5 worm cellular contexts compared by ENCODE assay signal in the genomic region with DNA sequence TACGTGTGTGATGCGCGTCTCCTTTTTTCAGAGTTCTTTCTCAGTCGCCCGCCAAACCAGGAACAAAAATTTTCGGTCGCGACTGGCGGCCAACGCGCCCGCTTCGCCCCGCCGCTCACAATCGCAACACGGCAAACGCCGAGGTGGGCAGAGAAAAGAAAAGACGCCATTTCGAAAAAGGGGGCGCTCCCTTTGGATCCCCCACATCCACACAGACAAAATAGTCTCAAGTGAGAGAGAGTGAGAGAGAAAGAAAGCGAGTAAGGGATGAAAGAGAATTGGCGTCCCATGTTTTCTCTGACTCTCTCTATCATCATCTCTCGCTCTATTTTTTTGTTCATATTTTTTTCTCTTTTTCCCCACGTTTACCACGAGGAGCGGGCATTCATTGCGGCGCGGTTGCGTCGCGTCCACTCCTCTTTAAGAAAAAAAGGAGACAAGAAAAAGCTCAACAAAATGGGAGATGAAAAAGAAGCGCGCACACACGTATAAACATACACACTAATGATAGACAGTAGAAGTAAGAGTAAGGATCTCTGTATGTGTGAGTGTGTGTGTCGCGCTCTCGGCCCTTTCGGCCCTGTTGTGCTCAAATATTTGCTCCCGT.
TF ChIP-seq lines count a peak whose summit lies in the region.

No protein-coding gene starts in this region.

TF ChIP-seq in whole organism, L1 larva, 84 proteins besides CTCF, POLR2A, EP300 and RAD21 (continues in another document):
- TF ChIP-seq nhr-77 (tag; optimal IDR thresholded peaks at IDR 0.05; lab: Kevin White, UChicago), result peak; percentile 88
- peak; percentile 40 for TF ChIP-seq lin-15B (tag; optimal IDR thresholded peaks at IDR 0.05; lab: Kevin White, UChicago)
- TF ChIP-seq aha-1 (tag; optimal IDR thresholded peaks at IDR 0.05; lab: Kevin White, UChicago), result no peak
- no peak for TF ChIP-seq alr-1 (tag; optimal IDR thresholded peaks at IDR 0.05; lab: Kevin White, UChicago; ENCODE audit: borderline replicate concordance)
- peak; percentile 53 for TF ChIP-seq dsc-1 (tag; optimal IDR thresholded peaks at IDR 0.05; lab: Kevin White, UChicago)
- peak; percentile 70 for TF ChIP-seq isw-1 (GFP tag; IDR thresholded peaks at IDR 0.05; lab: Robert Waterston, UW)
- no peak for TF ChIP-seq ceh-63 (GFP tag; optimal IDR thresholded peaks at IDR 0.05; lab: Kevin White, UChicago)
- TF ChIP-seq rnt-1 (tag; optimal IDR thresholded peaks at IDR 0.05; lab: Kevin White, UChicago), result peak; percentile 75
- TF ChIP-seq lin-35 (GFP tag; optimal IDR thresholded peaks at IDR 0.05; lab: Kevin White, UChicago), result peak; percentile 58 to 68
- no peak for TF ChIP-seq Y116A8C.19 (tag; optimal IDR thresholded peaks at IDR 0.05; lab: Kevin White, UChicago; ENCODE audit: borderline replicate concordance)
- peak; percentile 30 for TF ChIP-seq nhr-84 (tag; optimal IDR thresholded peaks at IDR 0.05; lab: Kevin White, UChicago)
- peak; percentile 91 for TF ChIP-seq nhr-47 (tag; optimal IDR thresholded peaks at IDR 0.05; lab: Kevin White, UChicago)
- peak; percentile 11 to 44 (median 28) for TF ChIP-seq dpl-1 (GFP tag; optimal IDR thresholded peaks at IDR 0.05; lab: Kevin White, UChicago)
- no peak for TF ChIP-seq ama-1 (optimal IDR thresholded peaks at IDR 0.05; lab: Kevin White, UChicago)
- peak; percentile 75 for TF ChIP-seq nhr-237 (tag; optimal IDR thresholded peaks at IDR 0.05; lab: Kevin White, UChicago)
- peak; percentile 91 for TF ChIP-seq tbx-2 (tag; optimal IDR thresholded peaks at IDR 0.05; lab: Kevin White, UChicago)

TF ChIP-seq in whole organism, L3 larva, 47 proteins besides CTCF, POLR2A, EP300 and RAD21 (continues in another document):
- peak; percentile 75 for TF ChIP-seq nhr-23 (tag; optimal IDR thresholded peaks at IDR 0.05; lab: Kevin White, UChicago)
- TF ChIP-seq nhr-28 (tag; optimal IDR thresholded peaks at IDR 0.05; lab: Kevin White, UChicago), result no peak
- peak; percentile 92 for TF ChIP-seq hmg-11 (tag; optimal IDR thresholded peaks at IDR 0.05; lab: Kevin White, UChicago)
- no peak for TF ChIP-seq nhr-12 (tag; optimal IDR thresholded peaks at IDR 0.05; lab: Kevin White, UChicago)
- peak; percentile 80 for TF ChIP-seq pha-4 (tag; optimal IDR thresholded peaks at IDR 0.05; lab: Kevin White, UChicago)
- TF ChIP-seq daf-12 (tag; optimal IDR thresholded peaks at IDR 0.05; lab: Kevin White, UChicago), result no peak
- TF ChIP-seq nfya-1 (tag; optimal IDR thresholded peaks at IDR 0.05; lab: Kevin White, UChicago; ENCODE audit: insufficient read depth), result peak; percentile 89
- no peak for TF ChIP-seq nhr-77 (tag; optimal IDR thresholded peaks at IDR 0.05; lab: Kevin White, UChicago)
- peak; percentile 63 for TF ChIP-seq nhr-25 (tag; optimal IDR thresholded peaks at IDR 0.05; lab: Kevin White, UChicago)
- peak; percentile 74 for TF ChIP-seq ceh-82 (tag; optimal IDR thresholded peaks at IDR 0.05; lab: Kevin White, UChicago)
- TF ChIP-seq mml-1 (tag; optimal IDR thresholded peaks at IDR 0.05; lab: Kevin White, UChicago), result no peak
- no peak for TF ChIP-seq ztf-4 (tag; optimal IDR thresholded peaks at IDR 0.05; lab: Kevin White, UChicago)
- no peak for TF ChIP-seq nhr-67 (tag; optimal IDR thresholded peaks at IDR 0.05; lab: Kevin White, UChicago)
- TF ChIP-seq unc-62 (GFP tag; optimal IDR thresholded peaks at IDR 0.05; lab: Kevin White, UChicago), result peak; percentile 73
- peak; percentile 31 for TF ChIP-seq fkh-2 (tag; optimal IDR thresholded peaks at IDR 0.05; lab: Kevin White, UChicago)
- TF ChIP-seq skn-1 (tag; optimal IDR thresholded peaks at IDR 0.05; lab: Kevin White, UChicago), result peak; percentile 72
- peak; percentile 79 for TF ChIP-seq lin-39 (tag; optimal IDR thresholded peaks at IDR 0.05; lab: Kevin White, UChicago)
- peak; percentile 82 for TF ChIP-seq egl-5 (tag; optimal IDR thresholded peaks at IDR 0.05; lab: Kevin White, UChicago)

TF ChIP-seq in whole organism, early embryonic, 17 proteins besides CTCF, POLR2A, EP300 and RAD21:
- TF ChIP-seq hmbx-1 (tag; optimal IDR thresholded peaks at IDR 0.05; lab: Kevin White, UChicago) (no peak), hmg-4 (GFP tag; optimal IDR thresholded peaks at IDR 0.05; lab: Kevin White, UChicago) (peak; percentile 23), tra-4 (tag; optimal IDR thresholded peaks at IDR 0.05; lab: Kevin White, UChicago) (no peak), sea-1 (GFP tag; conservative IDR thresholded peaks at IDR 0.05; lab: Robert Waterston, UW) (no peak)

TF ChIP-seq in whole organism, midembryonic, 9 proteins besides CTCF, POLR2A, EP300 and RAD21:
- TF ChIP-seq ztf-29 (GFP tag; IDR thresholded peaks at IDR 0.05; lab: Robert Waterston, UW), result no peak
- TF ChIP-seq ref-1 (GFP tag; conservative IDR thresholded peaks at IDR 0.05; lab: Robert Waterston, UW), result no peak
- TF ChIP-seq ztf-23 (GFP tag; IDR thresholded peaks at IDR 0.05; lab: Robert Waterston, UW), result 0 out of 2 replicates have a peak, but pooled peaks have one; percentile 19
- TF ChIP-seq flt-1 (GFP tag; IDR thresholded peaks at IDR 0.05; lab: Robert Waterston, UW), result no peak
- TF ChIP-seq klf-2 (GFP tag; conservative IDR thresholded peaks at IDR 0.05; lab: Robert Waterston, UW), result no peak
- no peak for TF ChIP-seq med-1 (GFP tag; optimal IDR thresholded peaks at IDR 0.05; lab: Kevin White, UChicago; ENCODE audit: insufficient read depth)
- TF ChIP-seq T22C8.4 (GFP tag; IDR thresholded peaks at IDR 0.05; lab: Robert Waterston, UW), result no peak
- peak; percentile 35 for TF ChIP-seq cog-1 (tag; optimal IDR thresholded peaks at IDR 0.05; lab: Kevin White, UChicago)
- no peak for TF ChIP-seq tab-1 (GFP tag; IDR thresholded peaks at IDR 0.05; lab: Robert Waterston, UW)
TF ChIP-seq in whole organism, midembryonic: peak in this region for 2.

TF ChIP-seq in whole organism, young adult, 124 proteins besides CTCF, POLR2A, EP300 and RAD21 (continues in another document):
- TF ChIP-seq snpc-3.4 (tag; optimal IDR thresholded peaks at IDR 0.05; lab: Kevin White, UChicago) (no peak), madf-6 (GFP tag; IDR thresholded peaks at IDR 0.05; lab: Robert Waterston, UW) (no peak), B0035.1 (tag; optimal IDR thresholded peaks at IDR 0.05; lab: Kevin White, UChicago) (peak; percentile 59), lir-1 (GFP tag; conservative IDR thresholded peaks at IDR 0.05; lab: Robert Waterston, UW) (0 out of 2 replicates have a peak, but pooled peaks have one; percentile 46), ceh-58 (GFP tag; IDR thresholded peaks at IDR 0.05; lab: Robert Waterston, UW) (no peak), unc-62 (GFP tag; optimal IDR thresholded peaks at IDR 0.05; lab: Kevin White, UChicago) (no peak), ztf-3 (GFP tag; optimal IDR thresholded peaks at IDR 0.05; lab: Kevin White, UChicago) (peak; percentile 68), nfyb-1 (GFP tag; IDR thresholded peaks at IDR 0.05; lab: Robert Waterston, UW) (peak; percentile 75), lin-54 (GFP tag; optimal IDR thresholded peaks at IDR 0.05; lab: Kevin White, UChicago) (peak; percentile 23), bed-2 (GFP tag; IDR thresholded peaks at IDR 0.05; lab: Robert Waterston, UW) (peak; percentile 48; the same call in 1 of the 2 replicates), repo-1 (tag; optimal IDR thresholded peaks at IDR 0.05; lab: Kevin White, UChicago) (peak; percentile 64), lin-40 (tag; optimal IDR thresholded peaks at IDR 0.05; lab: Kevin White, UChicago) (peak; percentile 95), K11D2.4 (GFP tag; IDR thresholded peaks at IDR 0.05; lab: Robert Waterston, UW) (peak; percentile 68), lsy-27 (tag; optimal IDR thresholded peaks at IDR 0.05; lab: Kevin White, UChicago; ENCODE audit: borderline replicate concordance, insufficient read depth) (no peak), athp-1 (tag; optimal IDR thresholded peaks at IDR 0.05; lab: Kevin White, UChicago) (peak; percentile 12), madf-10 (tag; optimal IDR thresholded peaks at IDR 0.05; lab: Kevin White, UChicago) (peak; percentile 99), hmg-1.2 (GFP tag; IDR thresholded peaks at IDR 0.05; lab: Robert Waterston, UW) (0 out of 2 replicates have a peak, but pooled peaks have one; percentile 52), mcd-1 (GFP tag; IDR thresholded peaks at IDR 0.05; lab: Robert Waterston, UW) (peak; percentile 55), cebp-1 (GFP tag; IDR thresholded peaks at IDR 0.05; lab: Robert Waterston, UW) (0 out of 2 replicates have a peak, but pooled peaks have one; percentile 8), cebp-1 (tag; optimal IDR thresholded peaks at IDR 0.05; lab: Kevin White, UChicago) (peak; percentile 86), Y79H2A.3 (GFP tag; conservative IDR thresholded peaks at IDR 0.05; lab: Robert Waterston, UW) (no peak), hmg-20 (GFP tag; IDR thresholded peaks at IDR 0.05; lab: Robert Waterston, UW) (no peak), egl-44 (GFP tag; IDR thresholded peaks at IDR 0.05; lab: Robert Waterston, UW) (0 out of 2 replicates have a peak, but pooled peaks have one; percentile 53), zim-3 (tag; optimal IDR thresholded peaks at IDR 0.05; lab: Kevin White, UChicago) (peak; percentile 59), let-607 (tag; optimal IDR thresholded peaks at IDR 0.05; lab: Kevin White, UChicago) (peak; percentile 35 to 50), him-1 (tag; optimal IDR thresholded peaks at IDR 0.05; lab: Kevin White, UChicago) (no peak), ceh-100 (GFP tag; IDR thresholded peaks at IDR 0.05; lab: Robert Waterston, UW) (peak; percentile 35; the same call in 1 of the 2 replicates), somi-1 (GFP tag; optimal IDR thresholded peaks at IDR 0.05; lab: Kevin White, UChicago) (peak; percentile 92), K12H6.12 (tag; optimal IDR thresholded peaks at IDR 0.05; lab: Kevin White, UChicago) (peak; percentile 97), lin-26 (GFP tag; IDR thresholded peaks at IDR 0.05; lab: Robert Waterston, UW) (peak; percentile 56; the same call in 1 of the 2 replicates), ztf-18 (tag; optimal IDR thresholded peaks at IDR 0.05; lab: Kevin White, UChicago) (peak; percentile 49), nhr-80 (tag; optimal IDR thresholded peaks at IDR 0.05; lab: Kevin White, UChicago) (peak; percentile 84), ZK185.1 (tag; optimal IDR thresholded peaks at IDR 0.05; lab: Kevin White, UChicago; ENCODE audit: poor library complexity, severe bottlenecking) (peak; percentile 48), madf-3 (GFP tag; IDR thresholded peaks at IDR 0.05; lab: Robert Waterston, UW) (0 out of 2 replicates have a peak, but pooled peaks have one; percentile 20), nhr-120 (GFP tag; IDR thresholded peaks at IDR 0.05; lab: Robert Waterston, UW) (no peak), pha-4 (tag; optimal IDR thresholded peaks at IDR 0.05; lab: Kevin White, UChicago) (peak; percentile 40), atf-7 (tag; optimal IDR thresholded peaks at IDR 0.05; lab: Kevin White, UChicago) (peak; percentile 75), rcor-1 (GFP tag; IDR thresholded peaks at IDR 0.05; lab: Robert Waterston, UW) (no peak), gei-17 (GFP tag; optimal IDR thresholded peaks at IDR 0.05; lab: Kevin White, UChicago) (peak; percentile 71)
